Fruit fly (Drosophila melanogaster) whole organism, embryonic: Measurements from ENCODE around the gene ZnT86D.
A peak's percentile ranks its signal among the peaks of the same experiment; 100 is the strongest.

ENCODE experiments used
- Blimp-1 ChIP-seq: fragments of 200-800 bp; sonication (Bioruptor generic); optimal IDR thresholded peaks from 3 replicates; lab custom pipeline; 2018; ENCODE audit warnings: missing biosample characterization, missing genetic modification characterization, mild to moderate bottlenecking, moderate library complexity, missing genetic modification reagents
- BtbVII ChIP-seq: fragments of 200-800 bp; sonication (Bioruptor generic); optimal IDR thresholded peaks from 3 replicates; lab custom pipeline; 2017; ENCODE audit warnings: missing biosample characterization, mild to moderate bottlenecking, missing genetic modification characterization
- CG1024 ChIP-seq: fragments of 200-800 bp; sonication (Bioruptor generic); IDR thresholded peaks from 2 replicates; pipeline ENCODE4 v1.3.6; 2022; ENCODE audit warnings: missing biosample characterization, missing genetic modification characterization
- CG11456 ChIP-seq: fragments of 200-800 bp; sonication (Bioruptor generic); IDR thresholded peaks from 3 replicates; pipeline ENCODE4 v1.3.6; 2022; ENCODE audit warnings: missing biosample characterization, missing genetic modification characterization
- CG1233 ChIP-seq: fragments of 200-800 bp; sonication (Bioruptor generic); optimal IDR thresholded peaks from 4 replicates; lab custom pipeline; 2018; ENCODE audit warnings: missing biosample characterization, mild to moderate bottlenecking, missing genetic modification characterization
- CG14014 ChIP-seq: fragments of 200-800 bp; sonication (Bioruptor generic); IDR thresholded peaks from 2 replicates; pipeline ENCODE4 v1.3.6; 2022; ENCODE audit warnings: missing biosample characterization, missing genetic modification characterization
- CG15514 ChIP-seq: fragments of 200-800 bp; sonication (Bioruptor generic); optimal IDR thresholded peaks from 3 replicates; lab custom pipeline; 2017; ENCODE audit warnings: missing biosample characterization, missing genetic modification characterization, mild to moderate bottlenecking, moderate library complexity, missing genetic modification reagents
- CG1792 ChIP-seq: fragments of 200-800 bp; sonication (Bioruptor generic); optimal IDR thresholded peaks from 2 replicates; lab custom pipeline; 2016; ENCODE audit warnings: missing biosample characterization, missing genetic modification characterization
- CG1832 ChIP-seq: fragments of 200-800 bp; sonication (Bioruptor generic); optimal IDR thresholded peaks from 2 replicates; lab custom pipeline; 2017; ENCODE audit warnings: missing biosample characterization, mild to moderate bottlenecking, missing genetic modification characterization, inconsistent platforms
- CG2889 ChIP-seq: fragments of 200-800 bp; sonication (Bioruptor generic); IDR thresholded peaks from 3 replicates; pipeline ENCODE4 v1.3.6; 2022; ENCODE audit warnings: missing biosample characterization, missing genetic modification characterization
- CG3281 ChIP-seq: fragments of 200-800 bp; sonication (Bioruptor generic); optimal IDR thresholded peaks from 3 replicates; lab custom pipeline; 2017; ENCODE audit warnings: missing biosample characterization, mild to moderate bottlenecking, missing genetic modification characterization
- CG33557 ChIP-seq: fragments of 200-800 bp; sonication (Bioruptor generic); optimal IDR thresholded peaks from 2 replicates; lab custom pipeline; 2019; ENCODE audit warnings: missing biosample characterization, mild to moderate bottlenecking, missing genetic modification characterization, moderate library complexity
- CG34224 ChIP-seq: fragments of 200-800 bp; sonication (Bioruptor generic); IDR thresholded peaks from 3 replicates; pipeline ENCODE4 v1.3.6; 2022; ENCODE audit warnings: missing biosample characterization, missing genetic modification characterization; ENCODE audit not compliant: partially characterized antibody
- CG3726 ChIP-seq: fragments of 200-800 bp; sonication (Bioruptor generic); IDR thresholded peaks from 3 replicates; pipeline ENCODE4, ENCODE4 v1.3.6; 2022; ENCODE audit warnings: missing biosample characterization, missing genetic modification characterization
- CG7987 ChIP-seq: fragments of 200-800 bp; sonication (Bioruptor generic); optimal IDR thresholded peaks from 2 replicates; lab custom pipeline; 2018; ENCODE audit warnings: missing biosample characterization, mild to moderate bottlenecking, missing genetic modification characterization, moderate library complexity
- CG9215 ChIP-seq: fragments of 200-800 bp; sonication (Bioruptor generic); IDR thresholded peaks from 2 replicates; pipeline ENCODE4 v1.3.6; 2022; ENCODE audit warnings: missing biosample characterization, missing genetic modification characterization
- CG9437 ChIP-seq: fragments of 200-800 bp; sonication (Bioruptor generic); optimal IDR thresholded peaks from 2 replicates; lab custom pipeline; 2018; ENCODE audit warnings: missing biosample characterization, mild to moderate bottlenecking, missing genetic modification characterization
- CTCF ChIP-seq: fragments of 200-800 bp; sonication (Bioruptor generic); optimal IDR thresholded peaks from 2 replicates; lab custom pipeline; 2017; ENCODE audit warnings: missing biosample characterization, mild to moderate bottlenecking, missing genetic modification characterization, moderate library complexity
- Dip2 ChIP-seq: fragments of 200-800 bp; sonication (Bioruptor generic); IDR thresholded peaks from 2 replicates; pipeline ENCODE4 v1.3.6; 2022; ENCODE audit warnings: missing biosample characterization, missing genetic modification characterization
- Fer1 ChIP-seq: fragments of 200-800 bp; sonication (Bioruptor generic); optimal IDR thresholded peaks from 2 replicates; lab custom pipeline; 2017; ENCODE audit warnings: missing biosample characterization, mild to moderate bottlenecking, missing genetic modification characterization
- H2.0 ChIP-seq: fragments of 200-800 bp; sonication (Bioruptor generic); IDR thresholded peaks from 2 replicates; pipeline ENCODE4 v1.3.6; 2022; ENCODE audit warnings: missing biosample characterization, missing genetic modification characterization
- Hsf ChIP-seq: fragments of 200-800 bp; sonication (Bioruptor generic); optimal IDR thresholded peaks from 3 replicates; lab custom pipeline; 2016; ENCODE audit warnings: missing biosample characterization, missing genetic modification characterization
- MESR4 ChIP-seq: fragments of 200-800 bp; sonication (Bioruptor generic); optimal IDR thresholded peaks from 2 replicates; lab custom pipeline; 2018; ENCODE audit warnings: missing biosample characterization, mild to moderate bottlenecking, missing genetic modification characterization, moderate library complexity
- MTF-1 ChIP-seq: fragments of 200-800 bp; sonication (Bioruptor generic); optimal IDR thresholded peaks from 2 replicates; lab custom pipeline; 2018; ENCODE audit warnings: missing biosample characterization, mild to moderate bottlenecking, missing genetic modification characterization, borderline replicate concordance
- Myb ChIP-seq: fragments of 200-800 bp; sonication (Bioruptor generic); optimal IDR thresholded peaks from 2 replicates; lab custom pipeline; 2016; ENCODE audit warnings: missing biosample characterization, missing genetic modification characterization
- Rx ChIP-seq: fragments of 200-800 bp; sonication (Bioruptor generic); IDR thresholded peaks from 2 replicates; pipeline ENCODE4 v1.3.6; 2022; ENCODE audit warnings: missing biosample characterization, missing genetic modification characterization
- Side ChIP-seq: fragments of 200-800 bp; sonication (Bioruptor generic); optimal IDR thresholded peaks from 2 replicates; lab custom pipeline; 2016; ENCODE audit warnings: missing biosample characterization, missing genetic modification characterization
- Sry-δ ChIP-seq: fragments of 200-800 bp; sonication (Bioruptor generic); optimal IDR thresholded peaks from 2 replicates; lab custom pipeline; 2016; ENCODE audit warnings: missing biosample characterization, missing genetic modification characterization
- ara ChIP-seq: fragments of 200-800 bp; sonication (Bioruptor generic); IDR thresholded peaks from 2 replicates; pipeline ENCODE4 v1.3.6; 2022; ENCODE audit warnings: missing biosample characterization, missing genetic modification characterization
- ase ChIP-seq: fragments of 200-800 bp; sonication (Bioruptor generic); IDR thresholded peaks from 3 replicates; pipeline ENCODE4 v1.3.6; 2022; ENCODE audit warnings: missing biosample characterization, missing genetic modification characterization
- caup ChIP-seq: fragments of 200-800 bp; sonication (Bioruptor generic); optimal IDR thresholded peaks from 3 replicates; lab custom pipeline; 2017; ENCODE audit warnings: missing biosample characterization, mild to moderate bottlenecking, missing genetic modification characterization, moderate library complexity; ENCODE audit not compliant: severe bottlenecking
- crc ChIP-seq: fragments of 200-800 bp; sonication (Bioruptor generic); optimal IDR thresholded peaks from 2 replicates; lab custom pipeline; 2016; ENCODE audit warnings: missing biosample characterization, missing genetic modification characterization
- ftz-f1 ChIP-seq: fragments of 200-800 bp; sonication (Bioruptor generic); optimal IDR thresholded peaks from 2 replicates; lab custom pipeline; 2016; ENCODE audit warnings: missing biosample characterization, missing genetic modification characterization
- fu2 ChIP-seq: fragments of 200-800 bp; sonication (Bioruptor generic); optimal IDR thresholded peaks from 2 replicates; lab custom pipeline; 2016; ENCODE audit warnings: missing biosample characterization, missing genetic modification characterization
- gce ChIP-seq: fragments of 200-800 bp; sonication (Bioruptor generic); IDR thresholded peaks from 3 replicates; pipeline ENCODE4 v1.3.6; 2022; ENCODE audit warnings: missing biosample characterization, missing genetic modification characterization
- ham ChIP-seq: fragments of 200-800 bp; sonication (Bioruptor generic); IDR thresholded peaks from 2 replicates; pipeline ENCODE4 v1.3.6; 2022; ENCODE audit warnings: missing biosample characterization, missing genetic modification characterization
- lola ChIP-seq, 3 experiments: fragments of >200 bp in 2 of 3; fragments of 200-800 bp in 1 of 3; sonication (Bioruptor generic) in 1 of 3; optimal IDR thresholded peaks; 2 replicates each; lab custom pipeline; 2017 to 2019; ENCODE audit warnings: missing biosample characterization in 3 of 3, missing genetic modification characterization in 3 of 3, mild to moderate bottlenecking in 1 of 3, moderate library complexity in 1 of 3
- luna ChIP-seq: fragments of 200-800 bp; sonication (Bioruptor generic); optimal IDR thresholded peaks from 2 replicates; lab custom pipeline; 2016; ENCODE audit warnings: missing biosample characterization, missing genetic modification characterization
- odd ChIP-seq: fragments of 200-800 bp; sonication (Bioruptor generic); optimal IDR thresholded peaks from 2 replicates; lab custom pipeline; 2017; ENCODE audit warnings: missing biosample characterization, mild to moderate bottlenecking, missing genetic modification characterization
- otp ChIP-seq: fragments of 200-800 bp; sonication (Bioruptor generic); IDR thresholded peaks from 3 replicates; pipeline ENCODE4, ENCODE4 v1.3.6; 2022; ENCODE audit warnings: missing biosample characterization, missing genetic modification characterization
- prd ChIP-seq, 3 experiments: fragments of >200 bp in 2 of 3; fragments of 200-800 bp in 1 of 3; sonication (Bioruptor generic) in 1 of 3; optimal IDR thresholded peaks in 2 of 3; IDR thresholded peaks in 1 of 3; 2 replicates in 2 of 3; 3 replicates in 1 of 3; pipeline versions ENCODE4 v1.3.6 to Lab custom; 2017 to 2022; ENCODE audit warnings: missing biosample characterization in 1 of 3, missing genetic modification characterization in 1 of 3
- row ChIP-seq: fragments of 200-800 bp; sonication (Bioruptor generic); IDR thresholded peaks from 3 replicates; pipeline ENCODE4 v1.3.6; 2022; ENCODE audit warnings: missing biosample characterization, missing genetic modification characterization
- run ChIP-seq: fragments of 200-800 bp; sonication (Bioruptor generic); optimal IDR thresholded peaks from 3 replicates; lab custom pipeline; 2018; ENCODE audit warnings: missing biosample characterization, mild to moderate bottlenecking, missing genetic modification characterization
- scrt ChIP-seq: fragments of 200-800 bp; sonication (Bioruptor generic); optimal IDR thresholded peaks from 2 replicates; lab custom pipeline; 2018; ENCODE audit warnings: missing biosample characterization, mild to moderate bottlenecking, missing genetic modification characterization, moderate library complexity
- sna ChIP-seq: fragments of 200-800 bp; sonication (Bioruptor generic); IDR thresholded peaks from 2 replicates; pipeline ENCODE4 v1.3.6; 2022; ENCODE audit warnings: missing biosample characterization, missing genetic modification characterization; ENCODE audit not compliant: partially characterized antibody
- tgo ChIP-seq: fragments of 200-800 bp; sonication (Bioruptor generic); IDR thresholded peaks from 3 replicates; pipeline ENCODE4 v1.3.6; 2022; ENCODE audit warnings: missing biosample characterization, missing genetic modification characterization
- toy ChIP-seq: fragments of 200-800 bp; sonication (Bioruptor generic); IDR thresholded peaks from 2 replicates; pipeline ENCODE4 v1.3.6; 2022; ENCODE audit warnings: missing biosample characterization, missing genetic modification characterization
- tup ChIP-seq: fragments of 200-800 bp; sonication (Bioruptor generic); optimal IDR thresholded peaks from 2 replicates; lab custom pipeline; 2016; ENCODE audit warnings: missing biosample characterization, mild to moderate bottlenecking, missing genetic modification characterization, moderate library complexity
- wdn ChIP-seq: fragments of 200-800 bp; sonication (Bioruptor generic); IDR thresholded peaks from 2 replicates; pipeline ENCODE4 v1.3.6; 2022; ENCODE audit warnings: missing biosample characterization, missing genetic modification characterization
- zen ChIP-seq: fragments of 200-800 bp; sonication (Bioruptor generic); optimal IDR thresholded peaks from 3 replicates; lab custom pipeline; 2018; ENCODE audit warnings: missing biosample characterization, mild to moderate bottlenecking, missing genetic modification characterization, moderate library complexity

ZnT86D gene

DNA sequence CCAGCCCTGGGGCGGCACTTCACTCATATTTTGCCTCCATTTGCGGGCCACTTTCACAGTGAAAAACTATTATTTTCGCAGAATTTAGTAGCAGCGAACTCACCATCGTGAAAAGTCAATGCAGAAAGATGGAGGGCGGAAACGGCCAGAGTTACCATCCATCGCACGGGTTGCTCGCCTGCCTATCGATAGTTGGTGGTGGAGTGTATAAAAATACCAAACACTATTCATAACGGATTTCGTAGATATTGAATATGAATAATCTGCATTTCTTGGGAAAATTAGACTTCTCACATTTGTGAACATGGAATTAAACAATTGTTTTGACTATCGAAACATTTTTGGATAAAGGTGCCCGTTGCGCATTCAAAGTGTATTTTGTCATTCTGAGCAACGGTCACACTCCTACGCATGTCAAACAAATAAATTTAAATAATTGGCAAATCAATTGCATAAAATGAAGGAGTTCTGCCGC is 1.9 kb upstream of the ZnT86D start, which contains the start of the genes RpS25 and CG4820 (continued):
- TF ChIP-seq toy (GFP tag; lab: Robert Waterston, UW): peak; percentile 36; the same call in 1 of the 2 replicates
- peak; percentile 79 for TF ChIP-seq CG14014 (GFP tag; lab: Robert Waterston, UW)
- TF ChIP-seq luna: peak; percentile 86
- TF ChIP-seq ase (GFP tag; lab: Robert Waterston, UW): peak; percentile 77
- peak; percentile 91 for TF ChIP-seq CG11456
- TF ChIP-seq CG9437: peak; percentile 82
- TF ChIP-seq otp (GFP tag; lab: Robert Waterston, UW): peak; percentile 90
- peak; percentile 65 for TF ChIP-seq CG9215 (GFP tag; lab: Robert Waterston, UW)
- TF ChIP-seq CG1233 (GFP tag; lab: Kevin White, UChicago): peak; percentile 94
- TF ChIP-seq Myb (GFP tag; lab: Kevin White, UChicago): peak; percentile 82
- peak; percentile 97 for TF ChIP-seq caup (GFP tag; lab: Kevin White, UChicago)
- peak; percentile 84 for TF ChIP-seq CG1792 (GFP tag; lab: Kevin White, UChicago)
- TF ChIP-seq fu2 (GFP tag; lab: Kevin White, UChicago): peak; percentile 90
- peak; percentile 77 for TF ChIP-seq wdn (GFP tag; lab: Robert Waterston, UW)
- TF ChIP-seq CG34224: peak; percentile 88
- peak; percentile 55; the same call in 1 of the 2 replicates for TF ChIP-seq ham (GFP tag; lab: Robert Waterston, UW)
- TF ChIP-seq CG3726 (GFP tag; lab: Robert Waterston, UW): no peak
- TF ChIP-seq lola (GFP tag; optimal IDR thresholded peaks at IDR 0.05; lab: Kevin White, UChicago): peak in 1 of 3 experiments; percentile 76
- TF ChIP-seq CG1832: no peak
- peak; percentile 88 for TF ChIP-seq crc
- peak; percentile 94 for TF ChIP-seq Side (GFP tag; lab: Kevin White, UChicago)
- TF ChIP-seq gce: peak; percentile 86; the same call in 2 of the 3 replicates
- TF ChIP-seq MESR4 (GFP tag; lab: Kevin White, UChicago): peak; percentile 100
- TF ChIP-seq Dip2 (GFP tag; lab: Robert Waterston, UW): no peak
- TF ChIP-seq Fer1: peak; percentile 96
- TF ChIP-seq CG7987 (GFP tag; lab: Kevin White, UChicago): peak; percentile 98
- TF ChIP-seq prd (optimal IDR thresholded peaks at IDR 0.05; lab: Kevin White, UChicago): no peak
- TF ChIP-seq prd (GFP tag; IDR thresholded peaks at IDR 0.05; lab: Robert Waterston, UW): peak; percentile 70
- peak; percentile 73 for TF ChIP-seq row (GFP tag; lab: Robert Waterston, UW)
- peak; percentile 92 for TF ChIP-seq Hsf (GFP tag; lab: Kevin White, UChicago)
- peak; percentile 73 for TF ChIP-seq Blimp-1
- TF ChIP-seq Rx (GFP tag; lab: Robert Waterston, UW): peak; percentile 79
- TF ChIP-seq H2.0 (GFP tag; lab: Robert Waterston, UW): peak; percentile 84
- peak; percentile 94 for TF ChIP-seq odd
- peak; percentile 84 for TF ChIP-seq run (tag; lab: Kevin White, UChicago)
- peak; percentile 92 for TF ChIP-seq BtbVII (GFP tag; lab: Kevin White, UChicago)
- TF ChIP-seq scrt (GFP tag; lab: Kevin White, UChicago): peak; percentile 87
- TF ChIP-seq ftz-f1 (GFP tag; lab: Kevin White, UChicago): peak; percentile 76
- TF ChIP-seq ara: peak; percentile 75
- TF ChIP-seq CG33557 (GFP tag; lab: Kevin White, UChicago): peak; percentile 92
- peak; percentile 95 for TF ChIP-seq CG3281
- peak; percentile 84 for TF ChIP-seq zen (tag; lab: Kevin White, UChicago)
- 0 out of 3 replicates have a peak, but pooled peaks have one; percentile 21 for TF ChIP-seq CG2889 (GFP tag; lab: Robert Waterston, UW)
- peak; percentile 53 for TF ChIP-seq tup (GFP tag; lab: Kevin White, UChicago)
- peak; percentile 88 for TF ChIP-seq tgo
- TF ChIP-seq MTF-1 (GFP tag; lab: Kevin White, UChicago): peak; percentile 96
- peak; percentile 69 for TF ChIP-seq CTCF (GFP tag; lab: Kevin White, UChicago)
- TF ChIP-seq CG1024: peak; percentile 74
- peak; percentile 89 for TF ChIP-seq sna (GFP tag; lab: Robert Waterston, UW)
- peak; percentile 93 for TF ChIP-seq CG15514 (GFP tag; lab: Kevin White, UChicago)
- peak; percentile 92 for TF ChIP-seq Sry-δ (GFP tag; lab: Kevin White, UChicago)
